Worm (Caenorhabditis elegans): Measurements from ENCODE around the gene Y48A6B.9.

DNA sequence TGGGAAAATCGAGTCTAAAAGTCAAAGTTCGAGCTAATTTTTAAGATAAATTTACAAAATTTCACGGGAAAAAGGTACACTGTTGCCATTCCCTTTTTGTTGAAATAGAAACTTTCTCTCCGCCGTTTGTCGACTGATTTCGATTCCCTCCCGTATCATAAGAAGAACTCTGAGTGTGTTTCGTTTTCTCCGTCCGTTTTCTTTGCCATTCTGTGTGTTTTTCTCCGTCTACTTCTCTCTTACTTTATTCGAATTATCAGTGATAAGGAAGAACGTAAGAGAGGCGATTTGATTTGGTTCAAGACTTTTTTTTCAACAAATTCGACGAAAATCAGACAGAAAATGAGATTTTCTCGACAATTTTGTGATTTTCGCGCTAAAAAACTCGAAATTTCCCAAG, 13.6 kb downstream of the Y48A6B.9 start:
- TF ChIP-seq nhr-25 (tag; optimal IDR thresholded peaks at IDR 0.05) (no peak), fkh-10 (GFP tag; optimal IDR thresholded peaks at IDR 0.05) (no peak)
